Worm (Caenorhabditis elegans) whole organism, L4 larva: ENCODE results near the gene F56A8.5.

Experiments
- F26F4.8 ChIP-seq: fragments of 200-800 bp; sonication (Bioruptor generic); conservative IDR thresholded peaks from 2 replicates; pipeline ENCODE4 v1.3.6; 2022; ENCODE audit warnings: missing genetic modification characterization, missing compliant biosample characterization
- R02D3.7 ChIP-seq: fragments of 150-350 bp; sonication (generic microtip); optimal IDR thresholded peaks from 3 replicates; lab custom pipeline; 2014; ENCODE audit warnings: missing biosample characterization, missing genetic modification characterization
- ama-1 ChIP-seq: fragments of 150-350 bp; optimal IDR thresholded peaks from 2 replicates; lab custom pipeline; 2014; ENCODE audit warnings: inconsistent platforms, mixed read lengths
- dmd-6 ChIP-seq: fragments of 200-800 bp; sonication (Bioruptor generic); IDR thresholded peaks from 2 replicates; pipeline ENCODE4 v1.3.6; 2022; ENCODE audit warnings: missing genetic modification reagents, missing genetic modification characterization, missing compliant biosample characterization
- fkh-10 ChIP-seq: fragments of 150-350 bp; optimal IDR thresholded peaks from 2 replicates; lab custom pipeline; 2014; ENCODE audit warnings: missing biosample characterization, missing genetic modification reagents, missing genetic modification characterization
- jun-1 ChIP-seq: fragments of 150-350 bp; optimal IDR thresholded peaks from 2 replicates; lab custom pipeline; 2014; ENCODE audit warnings: missing biosample characterization, missing genetic modification reagents, missing genetic modification characterization
- mxl-2 ChIP-seq: fragments of 200-800 bp; sonication (Bioruptor generic); conservative IDR thresholded peaks from 2 replicates; pipeline ENCODE4 v1.3.6; 2022; ENCODE audit warnings: missing genetic modification reagents, missing genetic modification characterization, missing compliant biosample characterization
- nhr-25 ChIP-seq: sonication (generic microtip); optimal IDR thresholded peaks from 2 replicates; lab custom pipeline; 2017; ENCODE audit warnings: missing genetic modification characterization, mild to moderate bottlenecking, missing compliant biosample characterization, antibody characterized with exemption, moderate library complexity, borderline replicate concordance; ENCODE audit not compliant: insufficient read depth
- pha-4 ChIP-seq, 2 experiments: fragments of 150-350 bp in 1 of 2; fragments of 200-800 bp in 1 of 2; sonication (Bioruptor generic) in 1 of 2; IDR thresholded peaks in 1 of 2; optimal IDR thresholded peaks in 1 of 2; 2 replicates each; pipeline versions ENCODE4 v1.3.6 to Lab custom; 2014 to 2022; ENCODE audit warnings: missing genetic modification characterization in 2 of 2, missing genetic modification reagents in 2 of 2, missing biosample characterization in 1 of 2, missing compliant biosample characterization in 1 of 2
- tra-1 ChIP-seq: fragments of 200-800 bp; sonication (Bioruptor generic); IDR thresholded peaks from 2 replicates; pipeline ENCODE4 v1.3.6; 2022; ENCODE audit warnings: missing genetic modification reagents, missing genetic modification characterization, missing compliant biosample characterization

DNA sequence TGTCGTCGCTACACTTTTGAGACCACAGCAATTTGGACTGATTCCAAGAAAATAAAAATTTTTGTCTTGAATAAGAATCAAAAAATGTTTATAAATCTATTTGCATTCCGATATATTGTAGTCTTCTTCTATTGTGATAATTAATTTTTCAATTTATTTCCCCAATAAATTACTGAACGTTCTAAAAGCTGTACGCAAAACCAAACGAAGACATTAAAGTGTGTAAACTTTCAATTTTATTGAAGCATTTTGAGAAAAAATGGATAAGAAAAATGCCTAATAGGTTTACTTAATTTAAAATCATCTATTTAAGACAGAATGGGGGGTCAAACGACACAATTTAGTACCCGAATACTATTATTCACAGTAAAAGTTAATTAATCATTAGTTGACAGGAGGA lies 36.9 kb downstream of the F56A8.5 start:
- TF ChIP-seq R02D3.7 (tag; lab: Kevin White, UChicago) (no peak), pha-4 (GFP tag; IDR thresholded peaks at IDR 0.05; lab: Robert Waterston, UW) (no peak), pha-4 (tag; optimal IDR thresholded peaks at IDR 0.05; lab: Kevin White, UChicago) (no peak), tra-1 (GFP tag; lab: Robert Waterston, UW) (no peak), fkh-10 (GFP tag; lab: Kevin White, UChicago) (no peak), dmd-6 (GFP tag; lab: Robert Waterston, UW) (no peak), mxl-2 (GFP tag; lab: Robert Waterston, UW) (no peak), jun-1 (no peak), ama-1 (lab: Kevin White, UChicago) (no peak), nhr-25 (tag; lab: Kevin White, UChicago) (no peak), F26F4.8 (GFP tag; lab: Robert Waterston, UW) (no peak)
